Fruit fly (Drosophila melanogaster) whole organism, embryonic: ENCODE results near the gene CG15888.

ENCODE experiments used
- Atf-2 ChIP-seq: fragments of 200-800 bp; sonication (Bioruptor generic); optimal IDR thresholded peaks from 2 replicates; lab custom pipeline; 2016; ENCODE audit warnings: missing biosample characterization, missing genetic modification characterization
- Bteb2 ChIP-seq: fragments of 200-800 bp; sonication (Bioruptor generic); optimal IDR thresholded peaks from 2 replicates; lab custom pipeline; 2016; ENCODE audit warnings: missing biosample characterization, missing genetic modification characterization
- CG11456 ChIP-seq: fragments of 200-800 bp; sonication (Bioruptor generic); IDR thresholded peaks from 3 replicates; pipeline ENCODE4 v1.3.6; 2022; ENCODE audit warnings: missing biosample characterization, missing genetic modification characterization
- CG1233 ChIP-seq: fragments of 200-800 bp; sonication (Bioruptor generic); optimal IDR thresholded peaks from 4 replicates; lab custom pipeline; 2018; ENCODE audit warnings: missing biosample characterization, mild to moderate bottlenecking, missing genetic modification characterization
- CG12391 ChIP-seq: fragments of 200-800 bp; sonication (Bioruptor generic); optimal IDR thresholded peaks from 3 replicates; lab custom pipeline; 2018; ENCODE audit warnings: missing biosample characterization, mild to moderate bottlenecking, missing genetic modification characterization, moderate library complexity
- CG12659 ChIP-seq: fragments of 200-800 bp; sonication (Bioruptor generic); optimal IDR thresholded peaks from 3 replicates; lab custom pipeline; 2017; ENCODE audit warnings: mild to moderate bottlenecking, missing biosample characterization, missing genetic modification reagents, missing genetic modification characterization
- CG14050 ChIP-seq: fragments of 200-800 bp; sonication (Bioruptor generic); IDR thresholded peaks from 3 replicates; pipeline ENCODE4 v1.3.6; 2022; ENCODE audit warnings: missing biosample characterization, missing genetic modification characterization
- CG15601 ChIP-seq: fragments of 200-800 bp; sonication (Bioruptor generic); optimal IDR thresholded peaks from 3 replicates; lab custom pipeline; 2019; ENCODE audit warnings: missing biosample characterization, mild to moderate bottlenecking, missing genetic modification characterization, moderate library complexity
- CG1602 ChIP-seq: fragments of 200-800 bp; sonication (Bioruptor generic); optimal IDR thresholded peaks from 3 replicates; lab custom pipeline; 2016; ENCODE audit warnings: missing biosample characterization, missing genetic modification characterization
- CG1647 ChIP-seq: fragments of 200-800 bp; sonication (Bioruptor generic); optimal IDR thresholded peaks from 3 replicates; lab custom pipeline; 2016; ENCODE audit warnings: missing biosample characterization, missing genetic modification characterization
- CG16815 ChIP-seq: fragments of 200-800 bp; sonication (Bioruptor generic); optimal IDR thresholded peaks from 3 replicates; lab custom pipeline; 2017; ENCODE audit warnings: missing biosample characterization, mild to moderate bottlenecking, missing genetic modification characterization
- CG2199 ChIP-seq: fragments of 200-800 bp; sonication (Bioruptor generic); IDR thresholded peaks from 3 replicates; pipeline ENCODE4 v1.3.6; 2022; ENCODE audit warnings: missing biosample characterization, missing genetic modification characterization
- CG3163 ChIP-seq: fragments of 200-800 bp; sonication (Bioruptor generic); optimal IDR thresholded peaks from 3 replicates; lab custom pipeline; 2016; ENCODE audit warnings: missing biosample characterization, missing genetic modification characterization
- CG32532 ChIP-seq: fragments of 200-800 bp; sonication (Bioruptor generic); IDR thresholded peaks from 2 replicates; pipeline ENCODE4 v1.3.6; 2022; ENCODE audit warnings: missing biosample characterization, missing genetic modification characterization
- CG4730 ChIP-seq: fragments of 200-800 bp; sonication (Bioruptor generic); IDR thresholded peaks from 2 replicates; pipeline ENCODE4 v1.3.6; 2022; ENCODE audit warnings: missing biosample characterization, missing genetic modification characterization
- CG6813 ChIP-seq: fragments of 200-800 bp; sonication (Bioruptor generic); optimal IDR thresholded peaks from 2 replicates; lab custom pipeline; 2017; ENCODE audit warnings: missing biosample characterization, missing genetic modification characterization, mild to moderate bottlenecking, moderate library complexity, missing genetic modification reagents
- CG7839 ChIP-seq: fragments of 200-800 bp; sonication (Bioruptor generic); optimal IDR thresholded peaks from 3 replicates; lab custom pipeline; 2018; ENCODE audit warnings: missing biosample characterization, mild to moderate bottlenecking, missing genetic modification characterization, moderate library complexity
- CG9215 ChIP-seq: fragments of 200-800 bp; sonication (Bioruptor generic); IDR thresholded peaks from 2 replicates; pipeline ENCODE4 v1.3.6; 2022; ENCODE audit warnings: missing biosample characterization, missing genetic modification characterization
- CG9437 ChIP-seq: fragments of 200-800 bp; sonication (Bioruptor generic); optimal IDR thresholded peaks from 2 replicates; lab custom pipeline; 2018; ENCODE audit warnings: missing biosample characterization, mild to moderate bottlenecking, missing genetic modification characterization
- CG9609 ChIP-seq: fragments of 200-800 bp; sonication (Bioruptor generic); optimal IDR thresholded peaks from 3 replicates; lab custom pipeline; 2016; ENCODE audit warnings: missing biosample characterization, missing genetic modification characterization
- CHES-1-like ChIP-seq: fragments of 200-800 bp; sonication (Bioruptor generic); optimal IDR thresholded peaks from 2 replicates; lab custom pipeline; 2016; ENCODE audit warnings: missing biosample characterization, missing genetic modification characterization
- D19B ChIP-seq: fragments of 200-800 bp; sonication (Bioruptor generic); optimal IDR thresholded peaks from 2 replicates; lab custom pipeline; 2017; ENCODE audit warnings: missing biosample characterization, mild to moderate bottlenecking, missing genetic modification characterization
- Deaf1 ChIP-seq: fragments of 200-800 bp; optimal IDR thresholded peaks from 3 replicates; lab custom pipeline; 2019; ENCODE audit warnings: missing biosample characterization, mild to moderate bottlenecking, missing genetic modification characterization, moderate library complexity
- Doc3 ChIP-seq: fragments of 200-800 bp; sonication (Bioruptor generic); IDR thresholded peaks from 3 replicates; pipeline ENCODE4 v1.3.6; 2022; ENCODE audit warnings: missing biosample characterization, missing genetic modification characterization; ENCODE audit not compliant: partially characterized antibody
- Fer1 ChIP-seq: fragments of 200-800 bp; sonication (Bioruptor generic); optimal IDR thresholded peaks from 2 replicates; lab custom pipeline; 2017; ENCODE audit warnings: missing biosample characterization, mild to moderate bottlenecking, missing genetic modification characterization
- Fer2 ChIP-seq: fragments of 200-800 bp; sonication (Bioruptor generic); optimal IDR thresholded peaks from 2 replicates; lab custom pipeline; 2018; ENCODE audit warnings: missing biosample characterization, mild to moderate bottlenecking, missing genetic modification characterization, moderate library complexity
- GATAe ChIP-seq: fragments of 200-800 bp; sonication (Bioruptor generic); conservative IDR thresholded peaks from 2 replicates; pipeline ENCODE4 v1.3.6; 2022; ENCODE audit warnings: missing biosample characterization, missing genetic modification characterization
- Lhr ChIP-seq: fragments of 200-800 bp; sonication (Bioruptor generic); optimal IDR thresholded peaks from 3 replicates; lab custom pipeline; 2017; ENCODE audit warnings: mild to moderate bottlenecking, missing biosample characterization, missing genetic modification reagents, missing genetic modification characterization
- MBD-R2 ChIP-seq: fragments of 200-800 bp; sonication (Bioruptor generic); IDR thresholded peaks from 2 replicates; pipeline ENCODE4 v1.3.6; 2022; ENCODE audit warnings: missing biosample characterization, missing genetic modification characterization
- Nf-YB ChIP-seq: fragments of 200-800 bp; sonication (Bioruptor generic); optimal IDR thresholded peaks from 3 replicates; lab custom pipeline; 2019; ENCODE audit warnings: missing biosample characterization, mild to moderate bottlenecking, missing genetic modification characterization, moderate library complexity
- YL-1 ChIP-seq: fragments of 200-800 bp; sonication (Bioruptor generic); optimal IDR thresholded peaks from 3 replicates; lab custom pipeline; 2017; ENCODE audit warnings: missing biosample characterization, mild to moderate bottlenecking, missing genetic modification characterization
- amos ChIP-seq: fragments of 200-800 bp; sonication (Bioruptor generic); IDR thresholded peaks from 2 replicates; pipeline ENCODE4 v1.3.6; 2022; ENCODE audit warnings: missing biosample characterization, missing genetic modification characterization; ENCODE audit not compliant: partially characterized antibody
- bcd ChIP-seq: fragments of 200-800 bp; sonication (Bioruptor generic); optimal IDR thresholded peaks from 2 replicates; lab custom pipeline; 2017; ENCODE audit warnings: missing biosample characterization, mild to moderate bottlenecking, missing genetic modification characterization
- cas ChIP-seq: fragments of 200-800 bp; sonication (Bioruptor generic); IDR thresholded peaks from 2 replicates; pipeline ENCODE4 v1.3.6; 2022; ENCODE audit warnings: missing biosample characterization, missing genetic modification characterization
- cg ChIP-seq: fragments of 200-800 bp; sonication (Bioruptor generic); optimal IDR thresholded peaks from 3 replicates; lab custom pipeline; 2019; ENCODE audit warnings: missing biosample characterization, mild to moderate bottlenecking, missing genetic modification characterization, moderate library complexity
- ci ChIP-seq: fragments of 200-800 bp; sonication (Bioruptor generic); IDR thresholded peaks from 3 replicates; pipeline ENCODE4 v1.3.6; 2022; ENCODE audit warnings: missing biosample characterization, missing genetic modification characterization
- emc ChIP-seq: fragments of 200-800 bp; sonication (Bioruptor generic); optimal IDR thresholded peaks from 2 replicates; lab custom pipeline; 2016; ENCODE audit warnings: missing biosample characterization, missing genetic modification characterization
- eve ChIP-seq, 2 experiments: fragments of >200 bp; optimal IDR thresholded peaks; 2 replicates each; lab custom pipeline; 2017; ENCODE audit warnings: missing biosample characterization in 2 of 2, missing genetic modification characterization in 2 of 2
- fd102C ChIP-seq: fragments of 200-800 bp; sonication (Bioruptor generic); optimal IDR thresholded peaks from 2 replicates; lab custom pipeline; 2018; ENCODE audit warnings: missing biosample characterization, mild to moderate bottlenecking, missing genetic modification characterization, moderate library complexity
- gem ChIP-seq: fragments of 200-800 bp; sonication (Bioruptor generic); optimal IDR thresholded peaks from 2 replicates; lab custom pipeline; 2019; ENCODE audit warnings: missing biosample characterization, mild to moderate bottlenecking, missing genetic modification characterization, moderate library complexity
- ind ChIP-seq: fragments of 200-800 bp; sonication (Bioruptor generic); optimal IDR thresholded peaks from 3 replicates; lab custom pipeline; 2016; ENCODE audit warnings: missing biosample characterization, missing genetic modification characterization
- lab ChIP-seq: fragments of 200-800 bp; sonication (Bioruptor generic); optimal IDR thresholded peaks from 3 replicates; lab custom pipeline; 2017; ENCODE audit warnings: missing biosample characterization, missing genetic modification characterization, mild to moderate bottlenecking, moderate library complexity, missing genetic modification reagents
- mld ChIP-seq: fragments of 200-800 bp; sonication (Bioruptor generic); IDR thresholded peaks from 3 replicates; pipeline ENCODE4 v1.3.6; 2022; ENCODE audit warnings: missing biosample characterization, missing genetic modification characterization; ENCODE audit not compliant: partially characterized antibody
- pzg ChIP-seq: fragments of 200-800 bp; sonication (Bioruptor generic); optimal IDR thresholded peaks from 3 replicates; lab custom pipeline; 2018; ENCODE audit warnings: missing biosample characterization, mild to moderate bottlenecking, missing genetic modification characterization, moderate library complexity
- ranshi ChIP-seq: fragments of 200-800 bp; sonication (Bioruptor generic); IDR thresholded peaks from 2 replicates; pipeline ENCODE4 v1.3.6; 2022; ENCODE audit warnings: missing biosample characterization, missing genetic modification characterization
- sqz ChIP-seq: fragments of 200-800 bp; sonication (Bioruptor generic); optimal IDR thresholded peaks from 3 replicates; lab custom pipeline; 2018; ENCODE audit warnings: missing biosample characterization, mild to moderate bottlenecking, missing genetic modification characterization
- tin ChIP-seq: fragments of 200-800 bp; sonication (Bioruptor generic); optimal IDR thresholded peaks from 3 replicates; lab custom pipeline; 2016; ENCODE audit warnings: missing biosample characterization, missing genetic modification characterization
- unpg ChIP-seq: fragments of 200-800 bp; sonication (Bioruptor generic); optimal IDR thresholded peaks from 3 replicates; lab custom pipeline; 2018; ENCODE audit warnings: missing biosample characterization, mild to moderate bottlenecking, missing genetic modification characterization, moderate library complexity
- vnd ChIP-seq: fragments of 200-800 bp; sonication (Bioruptor generic); IDR thresholded peaks from 3 replicates; pipeline ENCODE4 v1.3.6; 2022; ENCODE audit warnings: missing biosample characterization, missing genetic modification characterization; ENCODE audit not compliant: partially characterized antibody

Gene CG15888

dm6 chr3R:13264061-13264661 is 22.2 kb downstream of the CG15888 start, which contains the start of gene Ravus (continued):
- TF ChIP-seq Fer2 (tag; lab: Kevin White, UChicago) (peak; percentile 26), MBD-R2 (GFP tag; lab: Robert Waterston, UW) (peak; percentile 60; the same call in 1 of the 2 replicates), Nf-YB (no peak), lab (no peak), bcd (GFP tag; lab: Kevin White, UChicago) (peak; percentile 51), amos (GFP tag; lab: Robert Waterston, UW) (no peak), CG9609 (peak; percentile 16), CG3163 (GFP tag; lab: Kevin White, UChicago) (no peak), Deaf1 (tag; lab: Kevin White, UChicago) (no peak), unpg (GFP tag; lab: Kevin White, UChicago) (peak; percentile 52), CG9215 (GFP tag; lab: Robert Waterston, UW) (peak; percentile 55; the same call in 1 of the 2 replicates), vnd (no peak), Fer1 (GFP tag; lab: Kevin White, UChicago) (peak; percentile 48), D19B (GFP tag; lab: Kevin White, UChicago) (no peak), CG16815 (GFP tag; lab: Kevin White, UChicago) (peak; percentile 13), mld (no peak), Lhr (peak; percentile 73), CG4730 (GFP tag; lab: Robert Waterston, UW) (no peak), CG7839 (tag; lab: Kevin White, UChicago) (no peak), CG2199 (GFP tag; lab: Robert Waterston, UW) (no peak), Doc3 (GFP tag; lab: Robert Waterston, UW) (no peak), ranshi (GFP tag; lab: Robert Waterston, UW) (peak; percentile 26; the same call in 1 of the 2 replicates), gem (tag; lab: Kevin White, UChicago) (no peak), CG11456 (GFP tag; lab: Robert Waterston, UW) (0 out of 3 replicates have a peak, but pooled peaks have one; percentile 55), cas (no peak), CG15601 (tag; lab: Kevin White, UChicago) (no peak), fd102C (GFP tag; lab: Kevin White, UChicago) (no peak), YL-1 (GFP tag; lab: Kevin White, UChicago) (peak; percentile 74), CG6813 (no peak), sqz (GFP tag; lab: Kevin White, UChicago) (no peak), Bteb2 (GFP tag; lab: Kevin White, UChicago) (peak; percentile 49), Atf-2 (GFP tag; lab: Kevin White, UChicago) (no peak), CG1233 (GFP tag; lab: Kevin White, UChicago) (no peak), ci (no peak), eve (GFP tag; optimal IDR thresholded peaks at IDR 0.05; lab: Kevin White, UChicago) (no peak), CHES-1-like (GFP tag; lab: Kevin White, UChicago) (peak; percentile 52), CG14050 (GFP tag; lab: Robert Waterston, UW) (0 out of 3 replicates have a peak, but pooled peaks have one; percentile 12), emc (GFP tag; lab: Kevin White, UChicago) (no peak), cg (GFP tag; lab: Kevin White, UChicago) (no peak), pzg (GFP tag; lab: Kevin White, UChicago) (peak; percentile 78), CG12659 (peak; percentile 72), CG1647 (GFP tag; lab: Kevin White, UChicago) (peak; percentile 34), GATAe (no peak), ind (GFP tag; lab: Kevin White, UChicago) (peak; percentile 64), CG9437 (GFP tag; lab: Kevin White, UChicago) (peak; percentile 34), CG1602 (GFP tag; lab: Kevin White, UChicago) (peak; percentile 35), CG12391 (tag; lab: Kevin White, UChicago) (no peak), CG32532 (GFP tag; lab: Robert Waterston, UW) (peak; percentile 53), tin (GFP tag; lab: Kevin White, UChicago) (peak; percentile 41)
